Worm (Caenorhabditis elegans): ENCODE data around the gene Y102A11A.5.

Gene Y102A11A.5

DNA sequence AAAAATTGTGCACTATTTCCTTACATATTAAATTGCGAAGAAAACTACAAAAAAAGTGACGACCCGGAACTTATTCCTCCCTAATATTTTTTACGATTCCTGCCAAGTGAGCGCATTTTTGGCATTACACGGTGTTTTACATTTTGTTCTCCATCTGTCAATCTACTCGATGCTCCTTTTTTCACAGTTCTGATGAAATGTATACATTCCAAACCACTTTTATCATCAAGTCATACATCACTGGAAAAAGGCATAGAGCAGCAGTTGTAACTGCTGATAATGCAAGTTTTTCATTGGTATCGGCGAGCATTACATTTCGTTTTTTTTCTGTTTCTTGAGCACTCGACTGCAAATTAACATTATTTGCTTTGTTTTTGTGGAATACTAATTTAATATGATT lies 13.2 kb downstream of the Y102A11A.5 start:
- TF ChIP-seq skn-1 (tag; optimal IDR thresholded peaks at IDR 0.05): no peak
- peak; percentile 52 for TF ChIP-seq pqm-1 (tag; optimal IDR thresholded peaks at IDR 0.05)
- TF ChIP-seq elt-2 (tag; optimal IDR thresholded peaks at IDR 0.05): peak; percentile 74

- no peak for TF ChIP-seq eor-1 (tag; optimal IDR thresholded peaks at IDR 0.05)
- TF ChIP-seq jun-1 (tag; optimal IDR thresholded peaks at IDR 0.05): peak; percentile 42
- TF ChIP-seq elt-2 (tag; optimal IDR thresholded peaks at IDR 0.05): peak; percentile 85
- TF ChIP-seq ceh-16 (tag; optimal IDR thresholded peaks at IDR 0.05): no peak
- no peak for TF ChIP-seq nhr-25 (tag; optimal IDR thresholded peaks at IDR 0.05)
- no peak for TF ChIP-seq ceh-9 (tag; optimal IDR thresholded peaks at IDR 0.05)
- TF ChIP-seq pqm-1 (tag; optimal IDR thresholded peaks at IDR 0.05): peak; percentile 76
- peak; percentile 20 for TF ChIP-seq pha-4 (tag; optimal IDR thresholded peaks at IDR 0.05)
- TF ChIP-seq ceh-28 (tag; optimal IDR thresholded peaks at IDR 0.05): no peak
Observed at ce11 chrX:2014521-2014920, 16.9 kb downstream of the Y102A11A.5 start.

DNA sequence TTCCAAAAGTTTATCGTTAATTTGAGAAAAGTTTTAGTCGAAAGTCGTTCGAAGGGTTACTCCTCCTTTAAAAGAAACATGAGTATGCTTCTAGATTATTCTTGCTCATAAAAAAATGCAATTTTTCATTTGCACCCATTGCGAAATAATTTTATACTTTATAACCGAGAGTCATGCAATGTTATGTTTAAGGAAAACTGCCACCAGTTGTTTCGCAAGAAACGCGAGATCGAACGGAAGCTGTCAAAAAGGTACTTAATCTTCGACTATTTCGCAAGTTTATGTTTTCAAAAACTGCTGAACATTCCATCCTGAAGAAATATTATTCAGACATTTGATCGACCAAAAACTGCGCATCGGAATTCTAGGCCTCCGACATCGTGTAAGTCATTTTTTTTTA lies 17.5 kb downstream of the Y102A11A.5 start:
- TF ChIP-seq nhr-67 (tag; optimal IDR thresholded peaks at IDR 0.05): no peak
- no peak for TF ChIP-seq hmg-11 (tag; optimal IDR thresholded peaks at IDR 0.05)
- no peak for TF ChIP-seq ceh-82 (tag; optimal IDR thresholded peaks at IDR 0.05)
- no peak for TF ChIP-seq skn-1 (tag; optimal IDR thresholded peaks at IDR 0.05)
- TF ChIP-seq jun-1 (tag; optimal IDR thresholded peaks at IDR 0.05): no peak
- TF ChIP-seq eor-1 (tag; optimal IDR thresholded peaks at IDR 0.05): no peak

DNA sequence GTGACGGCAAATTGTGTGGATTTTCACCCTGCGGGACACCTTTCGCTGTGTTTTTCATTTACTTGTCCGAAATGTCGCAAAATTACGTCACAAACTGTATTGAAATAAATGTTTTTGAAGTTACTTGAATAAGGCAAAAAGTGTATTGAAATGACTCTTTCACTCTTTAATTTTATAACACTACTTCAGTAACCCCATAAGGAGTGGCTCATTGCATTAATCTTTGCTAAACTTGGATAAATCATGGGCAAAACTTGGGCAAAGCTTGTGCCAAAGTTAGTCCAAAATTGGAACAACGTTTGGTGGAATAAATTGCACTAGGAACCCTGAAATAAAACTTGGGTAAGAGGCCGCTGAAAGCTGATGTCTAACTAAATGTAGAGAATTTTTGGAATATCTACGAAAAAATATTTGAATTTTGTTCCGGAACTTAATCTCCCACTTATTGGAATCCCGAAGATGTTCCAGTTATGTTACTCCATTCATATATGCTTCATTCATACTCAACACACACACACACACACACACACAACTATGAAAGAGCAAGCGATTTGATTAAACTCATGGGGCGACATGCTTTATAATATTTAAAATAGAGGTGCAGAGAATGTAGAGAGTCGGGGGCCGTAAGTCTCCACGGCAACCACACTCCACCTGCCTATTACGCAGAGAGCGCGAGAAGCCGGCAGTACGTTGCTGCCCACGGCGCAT lies 18.7 kb downstream of the Y102A11A.5 start, which contains the start of gene Y102A11A.9:
Gene Y102A11A.9 (plus strand): TSS at position 661 of the 711 bp plus-strand sequence.
- TF ChIP-seq ceh-16 (tag; optimal IDR thresholded peaks at IDR 0.05) (no peak), mml-1 (tag; optimal IDR thresholded peaks at IDR 0.05) (no peak), ceh-9 (tag; optimal IDR thresholded peaks at IDR 0.05) (no peak), R02D3.7 (tag; optimal IDR thresholded peaks at IDR 0.05) (no peak), lin-39 (tag; optimal IDR thresholded peaks at IDR 0.05) (no peak), nhr-28 (tag; optimal IDR thresholded peaks at IDR 0.05) (no peak), unc-39 (tag; optimal IDR thresholded peaks at IDR 0.05) (no peak), egl-5 (tag; optimal IDR thresholded peaks at IDR 0.05) (no peak), fkh-10 (GFP tag; optimal IDR thresholded peaks at IDR 0.05) (no peak), nhr-11 (tag; optimal IDR thresholded peaks at IDR 0.05) (no peak), nfya-1 (tag; optimal IDR thresholded peaks at IDR 0.05; ENCODE audit: insufficient read depth) (no peak), pha-4 (tag; optimal IDR thresholded peaks at IDR 0.05) (no peak), lin-15B (tag; optimal IDR thresholded peaks at IDR 0.05) (no peak), skn-1 (tag; optimal IDR thresholded peaks at IDR 0.05) (no peak), elt-1 (tag; optimal IDR thresholded peaks at IDR 0.05) (no peak), lsy-12 (tag; optimal IDR thresholded peaks at IDR 0.05) (no peak), ama-1 (optimal IDR thresholded peaks at IDR 0.05) (no peak)

ce11 chrX:2000517-2000916 lies 30.9 kb downstream of the Y102A11A.5 start:
- TF ChIP-seq nhr-23 (tag; optimal IDR thresholded peaks at IDR 0.05): no peak
- no peak for TF ChIP-seq ztf-4 (tag; optimal IDR thresholded peaks at IDR 0.05)
- TF ChIP-seq nhr-76 (tag; optimal IDR thresholded peaks at IDR 0.05): no peak
- TF ChIP-seq ZK546.5 (tag; optimal IDR thresholded peaks at IDR 0.05): no peak
- no peak for TF ChIP-seq egl-27 (tag; optimal IDR thresholded peaks at IDR 0.05)
- no peak for TF ChIP-seq unc-62 (GFP tag; optimal IDR thresholded peaks at IDR 0.05)
- TF ChIP-seq ceh-9 (tag; optimal IDR thresholded peaks at IDR 0.05): no peak
- no peak for TF ChIP-seq skn-1 (tag; optimal IDR thresholded peaks at IDR 0.05)
- no peak for TF ChIP-seq pha-4 (tag; optimal IDR thresholded peaks at IDR 0.05)
- TF ChIP-seq ztf-11 (tag; optimal IDR thresholded peaks at IDR 0.05): no peak
- TF ChIP-seq mdl-1 (tag; optimal IDR thresholded peaks at IDR 0.05): no peak
- no peak for TF ChIP-seq elt-3 (tag; optimal IDR thresholded peaks at IDR 0.05)

All from whole organism, L3 larva.